Worm (Caenorhabditis elegans): ENCODE data around the gene C50D2.7.

DNA sequence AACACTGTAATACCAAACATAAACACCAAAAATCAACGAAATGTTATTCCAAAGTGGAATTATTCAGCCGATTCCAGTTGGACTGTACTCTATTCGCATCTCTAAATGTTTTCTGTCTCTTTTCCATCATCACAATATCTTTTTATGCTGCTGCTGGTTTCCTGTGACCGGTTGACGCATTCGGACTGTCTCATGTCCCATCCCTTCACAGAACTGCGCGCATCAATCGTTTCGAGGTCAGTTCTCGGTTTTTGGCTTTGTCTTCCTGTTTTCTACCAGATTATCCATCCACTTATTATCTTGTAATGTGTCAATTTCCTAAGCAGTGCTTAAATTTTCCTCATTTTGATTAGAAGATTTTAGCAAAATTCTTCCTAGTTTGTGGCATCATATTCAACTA is 35.0 kb downstream of the C50D2.7 start:
- TF ChIP-seq pbrm-1 (GFP tag; IDR thresholded peaks at IDR 0.05) (no peak), dpl-1 (GFP tag; optimal IDR thresholded peaks at IDR 0.05) (no peak), pha-4 (tag; optimal IDR thresholded peaks at IDR 0.05) (no peak), aptf-3 (GFP tag; IDR thresholded peaks at IDR 0.05) (no peak), nfyb-1 (GFP tag; IDR thresholded peaks at IDR 0.05) (no peak), tbx-9 (tag; optimal IDR thresholded peaks at IDR 0.05; ENCODE audit: borderline replicate concordance) (no peak), rcor-1 (GFP tag; IDR thresholded peaks at IDR 0.05) (no peak)

Data from whole organism, young adult.